Worm (Caenorhabditis elegans) whole organism, young adult: ENCODE measurements around the gene W09C2.8.
A peak's percentile ranks its signal among the peaks of the same experiment; 100 is the strongest.

Experiments
- B0035.1 ChIP-seq: sonication (generic microtip); optimal IDR thresholded peaks from 2 replicates; lab custom pipeline; 2016; ENCODE audit warnings: missing genetic modification characterization, mild to moderate bottlenecking, missing compliant biosample characterization, missing genotype, missing genetic modification reagents
- C17E4.6 ChIP-seq: fragments of 200-800 bp; sonication (Bioruptor generic); IDR thresholded peaks from 2 replicates; pipeline ENCODE4 v1.3.6; 2022; ENCODE audit warnings: missing genetic modification reagents, missing genetic modification characterization, missing compliant biosample characterization
- F33H1.4 ChIP-seq: fragments of 200-800 bp; sonication (Bioruptor generic); IDR thresholded peaks from 2 replicates; pipeline ENCODE4 v1.3.6; 2022; ENCODE audit warnings: missing genetic modification reagents, missing genetic modification characterization, missing compliant biosample characterization
- K11D2.4 ChIP-seq: fragments of 200-800 bp; sonication (Bioruptor generic); IDR thresholded peaks from 2 replicates; pipeline ENCODE4 v1.3.6; 2022; ENCODE audit warnings: missing genetic modification reagents, missing genetic modification characterization, missing compliant biosample characterization
- T07F8.4 ChIP-seq: sonication (generic microtip); optimal IDR thresholded peaks from 2 replicates; lab custom pipeline; 2016; ENCODE audit warnings: mild to moderate bottlenecking, missing genetic modification characterization, moderate library complexity, missing compliant biosample characterization
- Y53F4B.3 ChIP-seq: fragments of 200-800 bp; sonication (Bioruptor generic); IDR thresholded peaks from 2 replicates; pipeline ENCODE4 v1.3.6; 2022; ENCODE audit warnings: missing genetic modification reagents, missing genetic modification characterization, missing compliant biosample characterization
- Y95B8A.8 ChIP-seq: fragments of 200-800 bp; sonication (Bioruptor generic); IDR thresholded peaks from 2 replicates; pipeline ENCODE4 v1.3.6; 2022; ENCODE audit warnings: missing genetic modification reagents, missing genetic modification characterization, missing compliant biosample characterization
- atf-7 ChIP-seq: sonication (generic microtip); optimal IDR thresholded peaks from 2 replicates; lab custom pipeline; 2017; ENCODE audit warnings: mild to moderate bottlenecking, missing genetic modification characterization, missing compliant biosample characterization
- athp-1 ChIP-seq: sonication (generic microtip); optimal IDR thresholded peaks from 2 replicates; lab custom pipeline; 2017; ENCODE audit warnings: mild to moderate bottlenecking, missing genetic modification characterization, missing compliant biosample characterization
- attf-3 ChIP-seq: fragments of 200-800 bp; sonication (Bioruptor generic); conservative IDR thresholded peaks from 2 replicates; pipeline ENCODE4 v1.3.6; 2022; ENCODE audit warnings: missing genetic modification reagents, missing genetic modification characterization, missing compliant biosample characterization
- bed-1 ChIP-seq: fragments of 200-800 bp; sonication (Bioruptor generic); IDR thresholded peaks from 2 replicates; pipeline ENCODE4 v1.3.6; 2022; ENCODE audit warnings: missing genetic modification reagents, missing genetic modification characterization, missing compliant biosample characterization
- ceh-58 ChIP-seq: fragments of 200-800 bp; sonication (Bioruptor generic); IDR thresholded peaks from 2 replicates; pipeline ENCODE4 v1.3.6; 2022; ENCODE audit warnings: missing genetic modification characterization, missing compliant biosample characterization
- dox-1 ChIP-seq: fragments of 200-800 bp; sonication (Bioruptor generic); IDR thresholded peaks from 2 replicates; pipeline ENCODE4 v1.3.6; 2022; ENCODE audit warnings: missing genetic modification reagents, missing genetic modification characterization, missing compliant biosample characterization
- dpl-1 ChIP-seq: fragments of 150-350 bp; optimal IDR thresholded peaks from 2 replicates; lab custom pipeline; 2014; ENCODE audit warnings: missing biosample characterization, missing genetic modification reagents, missing genetic modification characterization
- ekl-4 ChIP-seq: fragments of 200-800 bp; sonication (Bioruptor generic); IDR thresholded peaks from 2 replicates; pipeline ENCODE4 v1.3.6; 2022; ENCODE audit warnings: missing genetic modification reagents, missing genetic modification characterization, missing compliant biosample characterization
- gei-17 ChIP-seq: fragments of 200-800 bp; sonication (Bioruptor generic); optimal IDR thresholded peaks from 2 replicates; lab custom pipeline; 2018; ENCODE audit warnings: mild to moderate bottlenecking, missing genetic modification characterization, missing compliant biosample characterization
- hlh-12 ChIP-seq: sonication (generic microtip); optimal IDR thresholded peaks from 2 replicates; lab custom pipeline; 2016; ENCODE audit warnings: missing genetic modification characterization, missing compliant biosample characterization
- lag-1 ChIP-seq: fragments of 200-800 bp; sonication (Bioruptor generic); IDR thresholded peaks from 2 replicates; pipeline ENCODE4 v1.3.6; 2022; ENCODE audit warnings: missing genetic modification reagents, missing genetic modification characterization, missing compliant biosample characterization
- let-526 ChIP-seq: fragments of 200-800 bp; sonication (Bioruptor generic); IDR thresholded peaks from 2 replicates; pipeline ENCODE4 v1.3.6; 2022; ENCODE audit warnings: missing genetic modification reagents, missing genetic modification characterization, missing compliant biosample characterization
- lin-35 ChIP-seq, 3 experiments: fragments of 150-350 bp in 2 of 3; sonication (generic microtip) in 1 of 3; optimal IDR thresholded peaks; 2 replicates each; lab custom pipeline; 2014 to 2018; ENCODE audit warnings: missing biosample characterization in 3 of 3, missing genetic modification characterization in 3 of 3, missing genetic modification reagents in 3 of 3
- lin-40 ChIP-seq: sonication (generic microtip); optimal IDR thresholded peaks from 2 replicates; lab custom pipeline; 2016; ENCODE audit warnings: missing genetic modification characterization, mild to moderate bottlenecking, missing compliant biosample characterization, missing genotype, missing genetic modification reagents
- lsy-27 ChIP-seq: sonication (generic microtip); optimal IDR thresholded peaks from 2 replicates; lab custom pipeline; 2017; ENCODE audit warnings: missing genetic modification characterization, mild to moderate bottlenecking, missing compliant biosample characterization, antibody characterized with exemption, missing genotype, borderline replicate concordance; ENCODE audit not compliant: insufficient read depth
- madf-3 ChIP-seq: fragments of 200-800 bp; sonication (Bioruptor generic); IDR thresholded peaks from 2 replicates; pipeline ENCODE4 v1.3.6; 2022; ENCODE audit warnings: missing genetic modification reagents, missing genetic modification characterization, missing compliant biosample characterization
- mcd-1 ChIP-seq: fragments of 200-800 bp; sonication (Bioruptor generic); IDR thresholded peaks from 2 replicates; pipeline ENCODE4 v1.3.6; 2022; ENCODE audit warnings: missing genetic modification reagents, missing genetic modification characterization, missing compliant biosample characterization
- mxl-1 ChIP-seq: sonication (generic microtip); optimal IDR thresholded peaks from 2 replicates; lab custom pipeline; 2016; ENCODE audit warnings: missing genetic modification characterization, missing compliant biosample characterization
- nfyb-1 ChIP-seq: fragments of 200-800 bp; sonication (Bioruptor generic); IDR thresholded peaks from 2 replicates; pipeline ENCODE4 v1.3.6; 2022; ENCODE audit warnings: missing genetic modification reagents, missing genetic modification characterization, missing compliant biosample characterization
- nhr-80 ChIP-seq: sonication (generic microtip); optimal IDR thresholded peaks from 2 replicates; lab custom pipeline; 2016; ENCODE audit warnings: missing genetic modification characterization, missing compliant biosample characterization
- sdz-38 ChIP-seq: sonication (generic microtip); optimal IDR thresholded peaks from 2 replicates; lab custom pipeline; 2016; ENCODE audit warnings: missing genotype, missing genetic modification characterization, missing compliant biosample characterization
- snpc-1.1 ChIP-seq: sonication (generic microtip); optimal IDR thresholded peaks from 2 replicates; lab custom pipeline; 2017; ENCODE audit warnings: missing genetic modification characterization, mild to moderate bottlenecking, missing compliant biosample characterization, antibody characterized with exemption, moderate library complexity, missing genotype, missing genetic modification reagents; ENCODE audit not compliant: insufficient read depth
- snpc-4 ChIP-seq, 5 experiments: fragments of 150-350 bp in 1 of 5; sonication (generic microtip) in 4 of 5; optimal IDR thresholded peaks; 2 replicates each; lab custom pipeline; 2014 to 2018; ENCODE audit warnings: missing genetic modification characterization in 5 of 5, missing biosample characterization in 3 of 5, antibody characterized with exemption in 2 of 5, mild to moderate bottlenecking in 2 of 5, missing compliant biosample characterization in 2 of 5, missing genotype in 2 of 5, moderate library complexity in 2 of 5, missing genetic modification reagents in 1 of 5
- somi-1 ChIP-seq: fragments of 200-800 bp; sonication (Bioruptor generic); optimal IDR thresholded peaks from 2 replicates; lab custom pipeline; 2018; ENCODE audit warnings: mild to moderate bottlenecking, missing genetic modification characterization, missing compliant biosample characterization
- tlf-1 ChIP-seq: fragments of 200-800 bp; sonication (Bioruptor generic); optimal IDR thresholded peaks from 2 replicates; lab custom pipeline; 2018; ENCODE audit warnings: mild to moderate bottlenecking, missing genetic modification characterization, missing compliant biosample characterization
- zfh-2 ChIP-seq: fragments of 200-800 bp; sonication (Bioruptor generic); conservative IDR thresholded peaks from 2 replicates; pipeline ENCODE4 v1.3.6; 2022; ENCODE audit warnings: missing genetic modification reagents, missing genetic modification characterization, missing compliant biosample characterization
- zim-3 ChIP-seq: sonication (generic microtip); optimal IDR thresholded peaks from 2 replicates; lab custom pipeline; 2017; ENCODE audit warnings: mild to moderate bottlenecking, missing genetic modification characterization, moderate library complexity, missing compliant biosample characterization
- ztf-6 ChIP-seq: fragments of 200-800 bp; sonication (Bioruptor generic); IDR thresholded peaks from 2 replicates; pipeline ENCODE4 v1.3.6; 2022; ENCODE audit warnings: missing genetic modification reagents, missing genetic modification characterization, missing compliant biosample characterization

W09C2.8 gene

ce11 chrIV:9624275-9624674 lies at the start of gene W09C2.8:
Gene W09C2.8, minus strand, starts transcription at chrIV:9624375.
- no peak for TF ChIP-seq F33H1.4 (GFP tag; lab: Robert Waterston, UW)
- TF ChIP-seq let-526 (GFP tag; lab: Robert Waterston, UW), result no peak
- TF ChIP-seq T07F8.4, result no peak
- TF ChIP-seq attf-3 (GFP tag; lab: Robert Waterston, UW), result no peak
- TF ChIP-seq Y95B8A.8, result no peak
- TF ChIP-seq snpc-4 (GFP tag; optimal IDR thresholded peaks at IDR 0.05; lab: Kevin White, UChicago), result no peak
- no peak for TF ChIP-seq snpc-4 (tag; optimal IDR thresholded peaks at IDR 0.05; lab: Kevin White, UChicago)
- no peak for TF ChIP-seq mcd-1 (GFP tag; lab: Robert Waterston, UW)
- TF ChIP-seq atf-7 (tag; lab: Kevin White, UChicago), result no peak
- no peak for TF ChIP-seq lin-35 (GFP tag; optimal IDR thresholded peaks at IDR 0.05; lab: Kevin White, UChicago)
- no peak for TF ChIP-seq lag-1 (GFP tag; lab: Robert Waterston, UW)
- no peak for TF ChIP-seq athp-1 (tag; lab: Kevin White, UChicago)
- TF ChIP-seq bed-1 (GFP tag; lab: Robert Waterston, UW), result no peak
- no peak for TF ChIP-seq dox-1 (GFP tag; lab: Robert Waterston, UW)
- TF ChIP-seq ztf-6 (GFP tag; lab: Robert Waterston, UW), result no peak
- no peak for TF ChIP-seq somi-1 (GFP tag; lab: Kevin White, UChicago)
- no peak for TF ChIP-seq B0035.1 (tag; lab: Kevin White, UChicago)
- no peak for TF ChIP-seq sdz-38 (tag; lab: Kevin White, UChicago)
- TF ChIP-seq zim-3 (tag; lab: Kevin White, UChicago), result no peak

- TF ChIP-seq nfyb-1 (GFP tag; lab: Robert Waterston, UW) (0 out of 2 replicates have a peak, but pooled peaks have one; percentile 8), zfh-2 (GFP tag; lab: Robert Waterston, UW) (no peak), nhr-80 (tag; lab: Kevin White, UChicago) (peak; percentile 29)
Measured at ce11 chrIV:9673683-9674336, 49.6 kb upstream of the W09C2.8 start.

ce11 chrIV:9673206-9673605 lies 49.0 kb upstream of the W09C2.8 start:
- TF ChIP-seq snpc-1.1 (tag; lab: Kevin White, UChicago), result no peak
- no peak for TF ChIP-seq F33H1.4 (GFP tag; lab: Robert Waterston, UW)
- no peak for TF ChIP-seq lin-40 (tag; lab: Kevin White, UChicago)
- TF ChIP-seq ztf-6 (GFP tag; lab: Robert Waterston, UW), result no peak
- no peak for TF ChIP-seq Y53F4B.3
- no peak for TF ChIP-seq tlf-1 (GFP tag; lab: Kevin White, UChicago)
- TF ChIP-seq dpl-1 (GFP tag; lab: Kevin White, UChicago), result no peak
- TF ChIP-seq gei-17 (GFP tag; lab: Kevin White, UChicago), result no peak
- TF ChIP-seq ekl-4, result no peak
- TF ChIP-seq K11D2.4 (GFP tag; lab: Robert Waterston, UW), result no peak
- no peak for TF ChIP-seq lsy-27 (tag; lab: Kevin White, UChicago)
- TF ChIP-seq B0035.1 (tag; lab: Kevin White, UChicago), result no peak
- TF ChIP-seq hlh-12, result no peak
- TF ChIP-seq C17E4.6 (GFP tag; lab: Robert Waterston, UW), result no peak
- TF ChIP-seq athp-1 (tag; lab: Kevin White, UChicago), result no peak
- no peak for TF ChIP-seq ceh-58 (GFP tag; lab: Robert Waterston, UW)
- no peak for TF ChIP-seq mxl-1 (tag; lab: Kevin White, UChicago)
- TF ChIP-seq madf-3 (GFP tag; lab: Robert Waterston, UW), result no peak
